Fruit fly (Drosophila melanogaster) whole organism, embryonic: Measurements from ENCODE around the gene egh.

Source experiments
- Antp ChIP-seq: fragments of 200-800 bp; sonication (Bioruptor generic); optimal IDR thresholded peaks from 3 replicates; lab custom pipeline; 2016; ENCODE audit warnings: missing biosample characterization, missing genetic modification characterization
- Atf-2 ChIP-seq: fragments of 200-800 bp; sonication (Bioruptor generic); optimal IDR thresholded peaks from 2 replicates; lab custom pipeline; 2016; ENCODE audit warnings: missing biosample characterization, missing genetic modification characterization
- Atf3 ChIP-seq: fragments of 200-800 bp; sonication (Bioruptor generic); optimal IDR thresholded peaks from 3 replicates; lab custom pipeline; 2016; ENCODE audit warnings: missing biosample characterization, missing genetic modification characterization
- Bdp1 ChIP-seq: fragments of 200-800 bp; sonication (Bioruptor generic); optimal IDR thresholded peaks from 3 replicates; lab custom pipeline; 2016; ENCODE audit warnings: missing biosample characterization, missing genetic modification characterization
- CG12155 ChIP-seq: fragments of 200-800 bp; sonication (Bioruptor generic); optimal IDR thresholded peaks from 3 replicates; lab custom pipeline; 2016; ENCODE audit warnings: missing biosample characterization, missing genetic modification characterization
- CG12744 ChIP-seq: fragments of 200-800 bp; sonication (Bioruptor generic); optimal IDR thresholded peaks from 2 replicates; lab custom pipeline; 2016; ENCODE audit warnings: missing biosample characterization, missing genetic modification characterization
- CG13424 ChIP-seq: fragments of 200-800 bp; sonication (Bioruptor generic); optimal IDR thresholded peaks from 2 replicates; lab custom pipeline; 2019; ENCODE audit warnings: missing biosample characterization, mild to moderate bottlenecking, missing genetic modification characterization, moderate library complexity
- CG13775 ChIP-seq: fragments of 200-800 bp; sonication (Bioruptor generic); optimal IDR thresholded peaks from 3 replicates; lab custom pipeline; 2017; ENCODE audit warnings: missing biosample characterization, mild to moderate bottlenecking, missing genetic modification characterization
- CG15514 ChIP-seq: fragments of 200-800 bp; sonication (Bioruptor generic); optimal IDR thresholded peaks from 3 replicates; lab custom pipeline; 2017; ENCODE audit warnings: missing biosample characterization, missing genetic modification characterization, mild to moderate bottlenecking, moderate library complexity, missing genetic modification reagents
- CG18599 ChIP-seq: fragments of 200-800 bp; sonication (Bioruptor generic); optimal IDR thresholded peaks from 3 replicates; lab custom pipeline; 2017; ENCODE audit warnings: missing biosample characterization, missing genetic modification characterization, mild to moderate bottlenecking, moderate library complexity, missing genetic modification reagents
- CG6689 ChIP-seq: fragments of 200-800 bp; sonication (Bioruptor generic); IDR thresholded peaks from 2 replicates; pipeline ENCODE4 v1.3.6; 2022; ENCODE audit warnings: missing biosample characterization, missing genetic modification characterization
- CG7357 ChIP-seq: fragments of 200-800 bp; sonication (Bioruptor generic); IDR thresholded peaks from 3 replicates; pipeline ENCODE4 v1.3.6; 2022; ENCODE audit warnings: missing biosample characterization, missing genetic modification characterization
- CG8478 ChIP-seq: fragments of >200 bp; optimal IDR thresholded peaks from 2 replicates; lab custom pipeline; 2018
- CG8924 ChIP-seq: fragments of 200-800 bp; optimal IDR thresholded peaks from 3 replicates; lab custom pipeline; 2019; ENCODE audit warnings: missing biosample characterization, mild to moderate bottlenecking, missing genetic modification characterization, moderate library complexity
- CG9215 ChIP-seq: fragments of 200-800 bp; sonication (Bioruptor generic); IDR thresholded peaks from 2 replicates; pipeline ENCODE4 v1.3.6; 2022; ENCODE audit warnings: missing biosample characterization, missing genetic modification characterization
- CG9817 ChIP-seq: fragments of 200-800 bp; sonication (Bioruptor generic); optimal IDR thresholded peaks from 2 replicates; lab custom pipeline; 2018; ENCODE audit warnings: missing biosample characterization, mild to moderate bottlenecking, missing genetic modification characterization, moderate library complexity
- CkIIα-i1 ChIP-seq: fragments of 200-800 bp; sonication (Bioruptor generic); IDR thresholded peaks from 2 replicates; pipeline ENCODE4 v1.3.6; 2022; ENCODE audit warnings: missing biosample characterization, missing genetic modification characterization
- Dll ChIP-seq: fragments of 200-800 bp; sonication (Bioruptor generic); IDR thresholded peaks from 4 replicates; pipeline ENCODE4 v1.3.6; 2022; ENCODE audit warnings: missing biosample characterization, missing genetic modification characterization; ENCODE audit not compliant: partially characterized antibody
- Dref ChIP-seq: fragments of 200-800 bp; sonication (Bioruptor generic); IDR thresholded peaks from 2 replicates; pipeline ENCODE4 v1.3.6; 2022; ENCODE audit warnings: missing biosample characterization, missing genetic modification characterization
- Drgx ChIP-seq: fragments of 200-800 bp; sonication (Bioruptor generic); IDR thresholded peaks from 2 replicates; pipeline ENCODE4 v1.3.6; 2022; ENCODE audit warnings: missing biosample characterization, missing genetic modification characterization
- Elba2 ChIP-seq: fragments of 200-800 bp; sonication (Bioruptor generic); optimal IDR thresholded peaks from 3 replicates; lab custom pipeline; 2016; ENCODE audit warnings: missing biosample characterization, missing genetic modification characterization
- Fer2 ChIP-seq: fragments of 200-800 bp; sonication (Bioruptor generic); optimal IDR thresholded peaks from 2 replicates; lab custom pipeline; 2018; ENCODE audit warnings: missing biosample characterization, mild to moderate bottlenecking, missing genetic modification characterization, moderate library complexity
- Gsc ChIP-seq: fragments of 200-800 bp; sonication (Bioruptor generic); IDR thresholded peaks from 2 replicates; pipeline ENCODE4 v1.3.6; 2022; ENCODE audit warnings: missing biosample characterization, missing genetic modification characterization
- Hr39 ChIP-seq: fragments of >200 bp; optimal IDR thresholded peaks from 2 replicates; lab custom pipeline; 2017
- Hr51 ChIP-seq, 2 experiments: fragments of 200-800 bp; sonication (Bioruptor generic); optimal IDR thresholded peaks; 2 replicates in 1 of 2; 3 replicates in 1 of 2; lab custom pipeline; 2016 to 2018; ENCODE audit warnings: missing biosample characterization in 2 of 2, missing genetic modification characterization in 2 of 2, mild to moderate bottlenecking in 1 of 2, moderate library complexity in 1 of 2
- Hsf ChIP-seq: fragments of 200-800 bp; sonication (Bioruptor generic); optimal IDR thresholded peaks from 3 replicates; lab custom pipeline; 2016; ENCODE audit warnings: missing biosample characterization, missing genetic modification characterization
- Lpt ChIP-seq: fragments of >200 bp; optimal IDR thresholded peaks from 2 replicates; lab custom pipeline; 2018; ENCODE audit warnings: missing biosample characterization, missing genetic modification characterization
- MTF-1 ChIP-seq: fragments of 200-800 bp; sonication (Bioruptor generic); optimal IDR thresholded peaks from 2 replicates; lab custom pipeline; 2018; ENCODE audit warnings: missing biosample characterization, mild to moderate bottlenecking, missing genetic modification characterization, borderline replicate concordance
- Ravus ChIP-seq: fragments of 200-800 bp; sonication (Bioruptor generic); IDR thresholded peaks from 2 replicates; pipeline ENCODE4 v1.3.6; 2022; ENCODE audit warnings: missing biosample characterization, missing genetic modification characterization
- Sin3A ChIP-seq: fragments of >200 bp; optimal IDR thresholded peaks from 2 replicates; lab custom pipeline; 2018
- Sox100B ChIP-seq: fragments of 200-800 bp; sonication (Bioruptor generic); optimal IDR thresholded peaks from 3 replicates; lab custom pipeline; 2018; ENCODE audit warnings: missing biosample characterization, mild to moderate bottlenecking, missing genetic modification characterization
- Vsx1 ChIP-seq: fragments of 200-800 bp; sonication (Bioruptor generic); optimal IDR thresholded peaks from 2 replicates; lab custom pipeline; 2017; ENCODE audit warnings: missing biosample characterization, mild to moderate bottlenecking, missing genetic modification characterization, missing genetic modification reagents
- ab ChIP-seq: fragments of 200-800 bp; sonication (Bioruptor generic); optimal IDR thresholded peaks from 2 replicates; lab custom pipeline; 2016; ENCODE audit warnings: missing biosample characterization, missing genetic modification characterization
- corto ChIP-seq: fragments of 200-800 bp; sonication (Bioruptor generic); optimal IDR thresholded peaks from 2 replicates; lab custom pipeline; 2016; ENCODE audit warnings: missing biosample characterization, mild to moderate bottlenecking, missing genetic modification characterization, moderate library complexity
- crol ChIP-seq: fragments of 200-800 bp; sonication (Bioruptor generic); IDR thresholded peaks from 2 replicates; pipeline ENCODE4 v1.3.6; 2022; ENCODE audit warnings: missing biosample characterization, missing genetic modification characterization
- dati ChIP-seq: fragments of 200-800 bp; sonication (Bioruptor generic); IDR thresholded peaks from 2 replicates; pipeline ENCODE4 v1.3.6; 2022; ENCODE audit warnings: missing biosample characterization, missing genetic modification characterization
- dimm ChIP-seq: fragments of 200-800 bp; sonication (Bioruptor generic); IDR thresholded peaks from 2 replicates; pipeline ENCODE4 v1.3.6; 2022; ENCODE audit warnings: missing biosample characterization, missing genetic modification characterization
- fd3F ChIP-seq: fragments of 200-800 bp; sonication (Bioruptor generic); optimal IDR thresholded peaks from 2 replicates; lab custom pipeline; 2018; ENCODE audit warnings: missing biosample characterization, mild to moderate bottlenecking, missing genetic modification characterization, moderate library complexity
- ftz-f1 ChIP-seq: fragments of 200-800 bp; sonication (Bioruptor generic); optimal IDR thresholded peaks from 2 replicates; lab custom pipeline; 2016; ENCODE audit warnings: missing biosample characterization, missing genetic modification characterization
- gem ChIP-seq: fragments of 200-800 bp; sonication (Bioruptor generic); optimal IDR thresholded peaks from 2 replicates; lab custom pipeline; 2019; ENCODE audit warnings: missing biosample characterization, mild to moderate bottlenecking, missing genetic modification characterization, moderate library complexity
- kni ChIP-seq: fragments of 200-800 bp; sonication (Bioruptor generic); optimal IDR thresholded peaks from 3 replicates; lab custom pipeline; 2017; ENCODE audit warnings: mild to moderate bottlenecking, missing biosample characterization, missing genetic modification reagents, missing genetic modification characterization
- lmd ChIP-seq: fragments of 200-800 bp; sonication (Bioruptor generic); IDR thresholded peaks from 2 replicates; pipeline ENCODE4 v1.3.6; 2022; ENCODE audit warnings: missing biosample characterization, missing genetic modification characterization
- mirr ChIP-seq: fragments of 200-800 bp; sonication (Bioruptor generic); optimal IDR thresholded peaks from 3 replicates; lab custom pipeline; 2018; ENCODE audit warnings: missing biosample characterization, mild to moderate bottlenecking, missing genetic modification characterization
- mld ChIP-seq: fragments of 200-800 bp; sonication (Bioruptor generic); IDR thresholded peaks from 3 replicates; pipeline ENCODE4 v1.3.6; 2022; ENCODE audit warnings: missing biosample characterization, missing genetic modification characterization; ENCODE audit not compliant: partially characterized antibody
- nau ChIP-seq: fragments of 200-800 bp; sonication (Bioruptor generic); optimal IDR thresholded peaks from 3 replicates; lab custom pipeline; 2017; ENCODE audit warnings: missing biosample characterization, mild to moderate bottlenecking, missing genetic modification characterization, missing genetic modification reagents
- nmo ChIP-seq: fragments of 200-800 bp; sonication (Bioruptor generic); optimal IDR thresholded peaks from 2 replicates; lab custom pipeline; 2018; ENCODE audit warnings: missing biosample characterization, mild to moderate bottlenecking, missing genetic modification characterization, moderate library complexity
- pfk ChIP-seq: fragments of 200-800 bp; sonication (Bioruptor generic); optimal IDR thresholded peaks from 2 replicates; lab custom pipeline; 2018; ENCODE audit warnings: missing biosample characterization, mild to moderate bottlenecking, missing genetic modification characterization, moderate library complexity
- ttk ChIP-seq: fragments of 200-800 bp; sonication (Bioruptor generic); IDR thresholded peaks from 2 replicates; pipeline ENCODE4 v2.1.2; 2022; ENCODE audit warnings: missing biosample characterization, missing genetic modification characterization
- twi ChIP-seq: fragments of 200-800 bp; optimal IDR thresholded peaks from 2 replicates; lab custom pipeline; 2019; ENCODE audit warnings: missing biosample characterization, mild to moderate bottlenecking, missing genetic modification characterization, moderate library complexity
- usp ChIP-seq: fragments of >200 bp; optimal IDR thresholded peaks from 2 replicates; lab custom pipeline; 2017; ENCODE audit warnings: missing biosample characterization, missing genetic modification characterization
- wek ChIP-seq: fragments of 200-800 bp; sonication (Bioruptor generic); optimal IDR thresholded peaks from 3 replicates; lab custom pipeline; 2018; ENCODE audit warnings: missing biosample characterization, mild to moderate bottlenecking, missing genetic modification characterization, moderate library complexity
- wor ChIP-seq: fragments of 200-800 bp; sonication (Bioruptor generic); IDR thresholded peaks from 2 replicates; pipeline ENCODE4 v1.3.6; 2022; ENCODE audit warnings: missing biosample characterization, missing genetic modification characterization

The egh gene

dm6 chrX:2647472-2647883, 59.2 kb downstream of the egh start (continued):
- TF ChIP-seq CG7357 (GFP tag; lab: Robert Waterston, UW) (no peak), Ravus (GFP tag; lab: Robert Waterston, UW) (no peak), nmo (GFP tag; lab: Kevin White, UChicago) (peak; percentile 63), Lpt (GFP tag; lab: Kevin White, UChicago) (no peak), Vsx1 (GFP tag; lab: Kevin White, UChicago) (peak; percentile 26), CG13775 (no peak), CG8924 (peak; percentile 73), CG15514 (GFP tag; lab: Kevin White, UChicago) (peak; percentile 40), fd3F (GFP tag; lab: Kevin White, UChicago) (peak; percentile 36), mirr (GFP tag; lab: Kevin White, UChicago) (peak; percentile 8), crol (GFP tag; lab: Robert Waterston, UW) (peak; percentile 73), dati (GFP tag; lab: Robert Waterston, UW) (no peak), CG9817 (tag; lab: Kevin White, UChicago) (peak; percentile 68), Atf-2 (GFP tag; lab: Kevin White, UChicago) (peak; percentile 57), Antp (GFP tag; lab: Kevin White, UChicago) (peak; percentile 63), Sin3A (no peak), MTF-1 (GFP tag; lab: Kevin White, UChicago) (no peak), lmd (GFP tag; lab: Robert Waterston, UW) (peak; percentile 50; the same call in 1 of the 2 replicates), Hr51 (GFP tag; optimal IDR thresholded peaks at IDR 0.05; lab: Kevin White, UChicago) (peak in 1 of 2 experiments; percentile 76), CG9215 (GFP tag; lab: Robert Waterston, UW) (no peak), Atf3 (GFP tag; lab: Kevin White, UChicago) (no peak), ab (peak; percentile 4), CG12155 (GFP tag; lab: Kevin White, UChicago) (peak; percentile 26), dimm (GFP tag; lab: Robert Waterston, UW) (0 out of 2 replicates have a peak, but pooled peaks have one; percentile 17), usp (GFP tag; lab: Kevin White, UChicago) (no peak), Hsf (GFP tag; lab: Kevin White, UChicago) (peak; percentile 64), corto (GFP tag; lab: Kevin White, UChicago) (peak; percentile 64), Dref (GFP tag; lab: Robert Waterston, UW) (no peak), CG13424 (tag; lab: Kevin White, UChicago) (peak; percentile 80), twi (no peak), wek (GFP tag; lab: Kevin White, UChicago) (peak; percentile 7), ftz-f1 (no peak), Elba2 (GFP tag; lab: Kevin White, UChicago) (no peak), Gsc (no peak), Dll (GFP tag; lab: Robert Waterston, UW) (no peak), Bdp1 (GFP tag; lab: Kevin White, UChicago) (peak; percentile 31), gem (tag; lab: Kevin White, UChicago) (peak; percentile 81), kni (GFP tag; lab: Kevin White, UChicago) (peak; percentile 27), mld (GFP tag; lab: Robert Waterston, UW) (no peak), CG6689 (peak; percentile 57), CG18599 (GFP tag; lab: Kevin White, UChicago) (peak; percentile 69), pfk (no peak), Hr39 (lab: Kevin White, UChicago) (no peak), Sox100B (GFP tag; lab: Kevin White, UChicago) (peak; percentile 54), wor (peak; percentile 46; the same call in 1 of the 2 replicates), CG12744 (GFP tag; lab: Kevin White, UChicago) (peak; percentile 38), ttk (GFP tag; lab: Robert Waterston, UW) (no peak), nau (no peak), Drgx (GFP tag; lab: Robert Waterston, UW) (peak; percentile 89), Fer2 (tag; lab: Kevin White, UChicago) (peak; percentile 27), CkIIα-i1 (GFP tag; lab: Robert Waterston, UW) (no peak), CG8478 (lab: Kevin White, UChicago) (no peak)
